Fruit fly (Drosophila melanogaster) whole organism, embryonic: Measurements from ENCODE around the gene LysRS.

ENCODE experiments used
- ATbp ChIP-seq: fragments of 200-800 bp; sonication (Bioruptor generic); optimal IDR thresholded peaks from 2 replicates; lab custom pipeline; 2017; ENCODE audit warnings: missing biosample characterization, mild to moderate bottlenecking, missing genetic modification characterization, missing genetic modification reagents
- Ada2b ChIP-seq: fragments of 200-800 bp; sonication (Bioruptor generic); IDR thresholded peaks from 2 replicates; pipeline ENCODE4 v1.3.6; 2022; ENCODE audit warnings: missing biosample characterization, missing genetic modification characterization
- Adf1 ChIP-seq: fragments of 200-800 bp; sonication (Bioruptor generic); IDR thresholded peaks from 2 replicates; pipeline ENCODE4 v1.3.6; 2022; ENCODE audit warnings: missing biosample characterization, missing genetic modification characterization
- Bdp1 ChIP-seq: fragments of 200-800 bp; sonication (Bioruptor generic); optimal IDR thresholded peaks from 3 replicates; lab custom pipeline; 2016; ENCODE audit warnings: missing biosample characterization, missing genetic modification characterization
- CG10274 ChIP-seq: fragments of 200-800 bp; sonication (Bioruptor generic); optimal IDR thresholded peaks from 3 replicates; lab custom pipeline; 2017; ENCODE audit warnings: missing biosample characterization, mild to moderate bottlenecking, missing genetic modification characterization
- CG10462 ChIP-seq: fragments of 200-800 bp; sonication (Bioruptor generic); optimal IDR thresholded peaks from 2 replicates; lab custom pipeline; 2016; ENCODE audit warnings: missing biosample characterization, missing genetic modification characterization
- CG11456 ChIP-seq: fragments of 200-800 bp; sonication (Bioruptor generic); IDR thresholded peaks from 3 replicates; pipeline ENCODE4 v1.3.6; 2022; ENCODE audit warnings: missing biosample characterization, missing genetic modification characterization
- CG11560 ChIP-seq: fragments of 200-800 bp; sonication (Bioruptor generic); IDR thresholded peaks from 3 replicates; pipeline ENCODE4 v1.3.6; 2022; ENCODE audit warnings: missing biosample characterization, missing genetic modification characterization
- CG12219 ChIP-seq: fragments of 200-800 bp; sonication (Bioruptor generic); optimal IDR thresholded peaks from 3 replicates; lab custom pipeline; 2018; ENCODE audit warnings: missing biosample characterization, mild to moderate bottlenecking, missing genetic modification characterization
- CG12236 ChIP-seq: fragments of 200-800 bp; sonication (Bioruptor generic); optimal IDR thresholded peaks from 2 replicates; lab custom pipeline; 2016; ENCODE audit warnings: missing biosample characterization, missing genetic modification characterization
- CG12391 ChIP-seq: fragments of 200-800 bp; sonication (Bioruptor generic); optimal IDR thresholded peaks from 3 replicates; lab custom pipeline; 2018; ENCODE audit warnings: missing biosample characterization, mild to moderate bottlenecking, missing genetic modification characterization, moderate library complexity
- CG13123 ChIP-seq: fragments of 200-800 bp; sonication (Bioruptor generic); optimal IDR thresholded peaks from 2 replicates; lab custom pipeline; 2016; ENCODE audit warnings: missing biosample characterization, missing genetic modification characterization
- CG13624 ChIP-seq: fragments of 200-800 bp; sonication (Bioruptor generic); optimal IDR thresholded peaks from 2 replicates; lab custom pipeline; 2016; ENCODE audit warnings: missing biosample characterization, missing genetic modification characterization
- CG1647 ChIP-seq: fragments of 200-800 bp; sonication (Bioruptor generic); optimal IDR thresholded peaks from 3 replicates; lab custom pipeline; 2016; ENCODE audit warnings: missing biosample characterization, missing genetic modification characterization
- CG17359 ChIP-seq: fragments of 200-800 bp; sonication (Bioruptor generic); optimal IDR thresholded peaks from 3 replicates; lab custom pipeline; 2018; ENCODE audit warnings: missing biosample characterization, mild to moderate bottlenecking, missing genetic modification characterization, moderate library complexity
- CG17385 ChIP-seq: fragments of 200-800 bp; sonication (Bioruptor generic); optimal IDR thresholded peaks from 3 replicates; lab custom pipeline; 2018; ENCODE audit warnings: missing biosample characterization, mild to moderate bottlenecking, missing genetic modification characterization
- CG18011 ChIP-seq: fragments of 200-800 bp; sonication (Bioruptor generic); optimal IDR thresholded peaks from 2 replicates; lab custom pipeline; 2017; ENCODE audit warnings: missing biosample characterization, missing genetic modification characterization, mild to moderate bottlenecking, moderate library complexity, missing genotype
- CG4424 ChIP-seq: fragments of 200-800 bp; sonication (Bioruptor generic); optimal IDR thresholded peaks from 3 replicates; lab custom pipeline; 2016; ENCODE audit warnings: missing biosample characterization, missing genetic modification characterization
- CG6654 ChIP-seq: fragments of 200-800 bp; sonication (Bioruptor generic); optimal IDR thresholded peaks from 2 replicates; lab custom pipeline; 2017; ENCODE audit warnings: missing biosample characterization, mild to moderate bottlenecking, missing genetic modification characterization
- CG7271 ChIP-seq: fragments of 200-800 bp; sonication (Bioruptor generic); optimal IDR thresholded peaks from 2 replicates; lab custom pipeline; 2018; ENCODE audit warnings: missing biosample characterization, mild to moderate bottlenecking, missing genetic modification characterization, moderate library complexity
- CG8089 ChIP-seq: fragments of 200-800 bp; sonication (Bioruptor generic); optimal IDR thresholded peaks from 3 replicates; lab custom pipeline; 2016; ENCODE audit warnings: missing biosample characterization, missing genetic modification characterization
- CG9876 ChIP-seq: fragments of 200-800 bp; sonication (Bioruptor generic); optimal IDR thresholded peaks from 2 replicates; lab custom pipeline; 2016; ENCODE audit warnings: missing biosample characterization, missing genetic modification characterization
- CoRest ChIP-seq: fragments of 200-800 bp; sonication (Bioruptor generic); optimal IDR thresholded peaks from 3 replicates; lab custom pipeline; 2018; ENCODE audit warnings: missing biosample characterization, mild to moderate bottlenecking, missing genetic modification characterization, moderate library complexity
- D ChIP-seq, 2 experiments: fragments of 200-800 bp in 1 of 2; fragments of >200 bp in 1 of 2; sonication (Bioruptor generic) in 1 of 2; optimal IDR thresholded peaks; 2 replicates in 1 of 2; 3 replicates in 1 of 2; lab custom pipeline; 2017; ENCODE audit warnings: mild to moderate bottlenecking in 1 of 2, missing biosample characterization in 1 of 2, missing genetic modification characterization in 1 of 2, missing genetic modification reagents in 1 of 2
- D19A ChIP-seq: fragments of 200-800 bp; optimal IDR thresholded peaks from 3 replicates; lab custom pipeline; 2019; ENCODE audit warnings: missing biosample characterization, mild to moderate bottlenecking, missing genetic modification characterization, moderate library complexity
- Deaf1 ChIP-seq: fragments of 200-800 bp; optimal IDR thresholded peaks from 3 replicates; lab custom pipeline; 2019; ENCODE audit warnings: missing biosample characterization, mild to moderate bottlenecking, missing genetic modification characterization, moderate library complexity
- Doc2 ChIP-seq: fragments of 200-800 bp; sonication (Bioruptor generic); IDR thresholded peaks from 2 replicates; pipeline ENCODE4 v1.3.6; 2022; ENCODE audit warnings: missing biosample characterization, missing genetic modification characterization
- Doc3 ChIP-seq: fragments of 200-800 bp; sonication (Bioruptor generic); IDR thresholded peaks from 3 replicates; pipeline ENCODE4 v1.3.6; 2022; ENCODE audit warnings: missing biosample characterization, missing genetic modification characterization; ENCODE audit not compliant: partially characterized antibody
- H15 ChIP-seq: fragments of 200-800 bp; sonication (Bioruptor generic); IDR thresholded peaks from 3 replicates; pipeline ENCODE4 v1.3.6; 2022; ENCODE audit warnings: missing biosample characterization, missing genetic modification characterization
- HLH54F ChIP-seq: fragments of 200-800 bp; sonication (Bioruptor generic); optimal IDR thresholded peaks from 3 replicates; lab custom pipeline; 2016; ENCODE audit warnings: missing biosample characterization, missing genetic modification characterization
- Hr39 ChIP-seq: fragments of >200 bp; optimal IDR thresholded peaks from 2 replicates; lab custom pipeline; 2017
- Mad ChIP-seq: fragments of 200-800 bp; sonication (Bioruptor generic); optimal IDR thresholded peaks from 2 replicates; lab custom pipeline; 2016; ENCODE audit warnings: missing biosample characterization, missing genetic modification characterization
- Max ChIP-seq: fragments of 200-800 bp; sonication (Bioruptor generic); optimal IDR thresholded peaks from 2 replicates; lab custom pipeline; 2016; ENCODE audit warnings: missing biosample characterization, mild to moderate bottlenecking, missing genetic modification characterization
- NC2α ChIP-seq: fragments of 200-800 bp; sonication (Bioruptor generic); optimal IDR thresholded peaks from 2 replicates; lab custom pipeline; 2016; ENCODE audit warnings: missing biosample characterization, missing genetic modification characterization
- Opbp ChIP-seq: fragments of 200-800 bp; sonication (Bioruptor generic); IDR thresholded peaks from 3 replicates; pipeline ENCODE4 v1.3.6; 2022; ENCODE audit warnings: missing biosample characterization, missing genetic modification characterization; ENCODE audit not compliant: partially characterized antibody
- Pdp1 ChIP-seq, 2 experiments: fragments of 200-800 bp; sonication (Bioruptor generic); optimal IDR thresholded peaks; 3 replicates each; lab custom pipeline; 2016; ENCODE audit warnings: missing biosample characterization in 2 of 2, missing genetic modification characterization in 2 of 2, mild to moderate bottlenecking in 1 of 2, moderate library complexity in 1 of 2
- ase ChIP-seq: fragments of 200-800 bp; sonication (Bioruptor generic); IDR thresholded peaks from 3 replicates; pipeline ENCODE4 v1.3.6; 2022; ENCODE audit warnings: missing biosample characterization, missing genetic modification characterization
- bbx ChIP-seq: fragments of 200-800 bp; sonication (Bioruptor generic); IDR thresholded peaks from 2 replicates; pipeline ENCODE4 v1.3.6; 2022; ENCODE audit warnings: missing biosample characterization, missing genetic modification characterization; ENCODE audit not compliant: partially characterized antibody
- chinmo ChIP-seq: fragments of 200-800 bp; sonication (Bioruptor generic); IDR thresholded peaks from 4 replicates; pipeline ENCODE4 v1.3.6; 2022; ENCODE audit warnings: missing biosample characterization, missing genetic modification characterization; ENCODE audit not compliant: partially characterized antibody
- dm ChIP-seq: fragments of 200-800 bp; sonication (Bioruptor generic); optimal IDR thresholded peaks from 3 replicates; lab custom pipeline; 2016; ENCODE audit warnings: missing biosample characterization, missing genetic modification characterization
- gce ChIP-seq: fragments of 200-800 bp; sonication (Bioruptor generic); IDR thresholded peaks from 3 replicates; pipeline ENCODE4 v1.3.6; 2022; ENCODE audit warnings: missing biosample characterization, missing genetic modification characterization
- ham ChIP-seq: fragments of 200-800 bp; sonication (Bioruptor generic); IDR thresholded peaks from 2 replicates; pipeline ENCODE4 v1.3.6; 2022; ENCODE audit warnings: missing biosample characterization, missing genetic modification characterization
- insv ChIP-seq, 2 experiments: fragments of 200-800 bp; sonication (Bioruptor generic); optimal IDR thresholded peaks; 3 replicates each; lab custom pipeline; 2016 to 2018; ENCODE audit warnings: missing biosample characterization in 2 of 2, missing genetic modification characterization in 2 of 2
- knrl ChIP-seq: fragments of 200-800 bp; sonication (Bioruptor generic); IDR thresholded peaks from 3 replicates; pipeline ENCODE4 v1.3.6; 2022; ENCODE audit warnings: missing biosample characterization, missing genetic modification characterization; ENCODE audit not compliant: partially characterized antibody
- luna ChIP-seq: fragments of 200-800 bp; sonication (Bioruptor generic); optimal IDR thresholded peaks from 2 replicates; lab custom pipeline; 2016; ENCODE audit warnings: missing biosample characterization, missing genetic modification characterization
- mirr ChIP-seq: fragments of 200-800 bp; sonication (Bioruptor generic); optimal IDR thresholded peaks from 3 replicates; lab custom pipeline; 2018; ENCODE audit warnings: missing biosample characterization, mild to moderate bottlenecking, missing genetic modification characterization
- sens-2 ChIP-seq: fragments of 200-800 bp; sonication (Bioruptor generic); IDR thresholded peaks from 2 replicates; pipeline ENCODE4 v1.3.6; 2022; ENCODE audit warnings: missing biosample characterization, missing genetic modification characterization
- slp2 ChIP-seq: fragments of 200-800 bp; sonication (Bioruptor generic); optimal IDR thresholded peaks from 2 replicates; lab custom pipeline; 2016; ENCODE audit warnings: missing biosample characterization, missing genetic modification characterization
- tll ChIP-seq, 2 experiments: fragments of 200-800 bp in 1 of 2; fragments of >200 bp in 1 of 2; sonication (Bioruptor generic) in 1 of 2; optimal IDR thresholded peaks; 2 replicates each; lab custom pipeline; 2017 to 2019; ENCODE audit warnings: missing biosample characterization in 2 of 2, missing genetic modification characterization in 2 of 2, mild to moderate bottlenecking in 1 of 2, moderate library complexity in 1 of 2
- unpg ChIP-seq: fragments of 200-800 bp; sonication (Bioruptor generic); optimal IDR thresholded peaks from 3 replicates; lab custom pipeline; 2018; ENCODE audit warnings: missing biosample characterization, mild to moderate bottlenecking, missing genetic modification characterization, moderate library complexity

The LysRS gene

DNA sequence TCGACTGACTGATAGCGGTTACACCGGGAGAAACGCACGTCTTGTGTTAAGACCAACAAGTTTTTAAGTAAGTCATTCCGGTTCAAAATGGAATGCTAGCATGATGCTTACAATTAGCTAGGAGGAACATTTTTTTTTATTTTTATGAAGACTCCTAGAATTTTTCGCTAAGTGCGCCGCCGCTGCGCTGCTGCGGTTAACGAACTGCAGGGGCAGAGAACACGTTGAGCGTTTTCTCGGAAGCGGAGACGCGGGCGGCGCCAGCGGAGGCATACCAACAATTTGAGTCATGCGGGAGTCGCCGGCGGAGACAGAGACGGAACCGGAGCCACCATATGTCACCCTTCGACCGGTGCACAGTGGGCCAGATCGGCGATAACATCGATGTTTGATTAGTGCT lies 37.3 kb upstream of the LysRS start (continued):
- TF ChIP-seq Pdp1 (GFP tag; optimal IDR thresholded peaks at IDR 0.05; lab: Kevin White, UChicago) (peak; percentile 97), dm (peak; percentile 95), CG12219 (GFP tag; lab: Kevin White, UChicago) (peak; percentile 96), Adf1 (GFP tag; lab: Robert Waterston, UW) (peak; percentile 97), CG4424 (peak; percentile 98), Bdp1 (peak; percentile 91), Ada2b (peak; percentile 97), gce (peak; percentile 96), CG13624 (peak; percentile 96), CG12236 (GFP tag; lab: Kevin White, UChicago) (peak; percentile 94), ATbp (GFP tag; lab: Kevin White, UChicago) (peak; percentile 97), mirr (GFP tag; lab: Kevin White, UChicago) (peak; percentile 79), H15 (GFP tag; lab: Robert Waterston, UW) (peak; percentile 96), CG17385 (GFP tag; lab: Kevin White, UChicago) (peak; percentile 94), Hr39 (lab: Kevin White, UChicago) (no peak), CG10462 (GFP tag; lab: Kevin White, UChicago) (peak; percentile 93), insv (GFP tag; optimal IDR thresholded peaks at IDR 0.05; lab: Kevin White, UChicago) (peak; percentile 53 to 67), HLH54F (GFP tag; lab: Kevin White, UChicago) (peak; percentile 95), CG6654 (GFP tag; lab: Kevin White, UChicago) (peak; percentile 85), CoRest (tag; lab: Kevin White, UChicago) (peak; percentile 96), unpg (GFP tag; lab: Kevin White, UChicago) (peak; percentile 97), CG1647 (GFP tag; lab: Kevin White, UChicago) (peak; percentile 97), ase (GFP tag; lab: Robert Waterston, UW) (peak; percentile 97), Doc3 (no peak), bbx (GFP tag; lab: Robert Waterston, UW) (no peak), sens-2 (GFP tag; lab: Robert Waterston, UW) (peak; percentile 98), luna (GFP tag; lab: Kevin White, UChicago) (peak; percentile 90), slp2 (GFP tag; lab: Kevin White, UChicago) (peak; percentile 97), CG12391 (tag; lab: Kevin White, UChicago) (peak; percentile 96), CG11456 (peak; percentile 97), Doc2 (peak; percentile 90), Deaf1 (tag; lab: Kevin White, UChicago) (peak; percentile 73), Max (GFP tag; lab: Kevin White, UChicago) (peak; percentile 94), D19A (tag; lab: Kevin White, UChicago) (peak; percentile 91), NC2α (peak; percentile 94), Opbp (GFP tag; lab: Robert Waterston, UW) (no peak), Mad (peak; percentile 97), D (optimal IDR thresholded peaks at IDR 0.05; lab: Kevin White, UChicago) (no peak), D (GFP tag; optimal IDR thresholded peaks at IDR 0.05; lab: Kevin White, UChicago) (peak; percentile 94), CG9876 (peak; percentile 95), tll (GFP tag; optimal IDR thresholded peaks at IDR 0.05; lab: Kevin White, UChicago) (peak in 1 of 2 experiments; percentile 56), ham (peak; percentile 80), CG7271 (tag; lab: Kevin White, UChicago) (peak; percentile 67), CG18011 (GFP tag; lab: Kevin White, UChicago) (peak; percentile 83), chinmo (GFP tag; lab: Robert Waterston, UW) (peak; percentile 63; the same call in 1 of the 4 replicates), CG13123 (peak; percentile 93), knrl (GFP tag; lab: Robert Waterston, UW) (0 out of 3 replicates have a peak, but pooled peaks have one; percentile 30), CG17359 (tag; lab: Kevin White, UChicago) (peak; percentile 97), CG10274 (GFP tag; lab: Kevin White, UChicago) (peak; percentile 90), CG11560 (peak; percentile 86), CG8089 (GFP tag; lab: Kevin White, UChicago) (peak; percentile 97)
